Worm (Caenorhabditis elegans): ENCODE measurements around the gene wnk-1.

DNA sequence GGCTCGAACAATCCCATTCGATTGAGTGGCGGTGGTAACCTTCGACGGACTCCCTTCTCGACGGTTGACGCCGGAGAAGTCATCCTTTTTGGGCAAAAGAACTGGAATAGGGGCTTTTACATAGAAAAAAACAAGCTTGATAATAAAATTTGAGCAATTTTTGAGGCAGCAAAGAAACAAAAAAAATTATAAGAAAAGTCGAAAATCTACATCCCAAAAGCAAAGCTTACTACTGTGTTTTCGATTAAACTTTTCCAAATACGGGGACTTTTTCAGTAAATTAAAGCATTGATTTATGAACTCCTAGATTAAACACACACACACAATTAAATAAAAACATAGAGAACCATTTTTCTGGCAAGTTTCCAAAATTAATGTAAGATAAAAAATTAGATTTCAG lies 56.1 kb downstream of the wnk-1 start, which contains the start of gene Y11D7A.9:
- TF ChIP-seq fkh-10 (GFP tag; optimal IDR thresholded peaks at IDR 0.05) = no peak
- no peak for TF ChIP-seq ZK546.5 (tag; optimal IDR thresholded peaks at IDR 0.05)
- TF ChIP-seq unc-39 (tag; optimal IDR thresholded peaks at IDR 0.05) = no peak
- no peak for TF ChIP-seq fos-1 (tag; optimal IDR thresholded peaks at IDR 0.05)
- TF ChIP-seq snpc-4 (tag; optimal IDR thresholded peaks at IDR 0.05) = no peak
- no peak for TF ChIP-seq nhr-76 (tag; optimal IDR thresholded peaks at IDR 0.05)

All from whole organism, L3 larva.